Fruit fly (Drosophila melanogaster) whole organism, embryonic: ENCODE data around the gene ND-49.

Source experiments
- BEAF-32 ChIP-seq: fragments of 200-800 bp; sonication (Bioruptor generic); optimal IDR thresholded peaks from 3 replicates; lab custom pipeline; 2017; ENCODE audit warnings: missing biosample characterization, missing genetic modification characterization, mild to moderate bottlenecking, moderate library complexity, missing genetic modification reagents
- Blimp-1 ChIP-seq: fragments of 200-800 bp; sonication (Bioruptor generic); optimal IDR thresholded peaks from 3 replicates; lab custom pipeline; 2018; ENCODE audit warnings: missing biosample characterization, missing genetic modification characterization, mild to moderate bottlenecking, moderate library complexity, missing genetic modification reagents
- CG11247 ChIP-seq: fragments of 200-800 bp; sonication (Bioruptor generic); IDR thresholded peaks from 2 replicates; pipeline ENCODE4 v1.3.6; 2022; ENCODE audit warnings: missing biosample characterization, missing genetic modification characterization
- CG12769 ChIP-seq: fragments of 200-800 bp; sonication (Bioruptor generic); optimal IDR thresholded peaks from 2 replicates; lab custom pipeline; 2019; ENCODE audit warnings: missing biosample characterization, mild to moderate bottlenecking, missing genetic modification characterization, moderate library complexity
- CG13424 ChIP-seq: fragments of 200-800 bp; sonication (Bioruptor generic); optimal IDR thresholded peaks from 2 replicates; lab custom pipeline; 2019; ENCODE audit warnings: missing biosample characterization, mild to moderate bottlenecking, missing genetic modification characterization, moderate library complexity
- CG15011 ChIP-seq: fragments of 200-800 bp; sonication (Bioruptor generic); optimal IDR thresholded peaks from 3 replicates; lab custom pipeline; 2018; ENCODE audit warnings: missing biosample characterization, mild to moderate bottlenecking, missing genetic modification characterization
- CG15073 ChIP-seq: fragments of 200-800 bp; sonication (Bioruptor generic); optimal IDR thresholded peaks from 2 replicates; lab custom pipeline; 2016; ENCODE audit warnings: missing biosample characterization, missing genetic modification characterization
- CG15479 ChIP-seq: fragments of 200-800 bp; sonication (Bioruptor generic); optimal IDR thresholded peaks from 3 replicates; lab custom pipeline; 2019; ENCODE audit warnings: missing biosample characterization, mild to moderate bottlenecking, missing genetic modification characterization, moderate library complexity
- CG31441 ChIP-seq: fragments of 200-800 bp; sonication (Bioruptor generic); IDR thresholded peaks from 2 replicates; pipeline ENCODE4 v1.3.6; 2022; ENCODE audit warnings: missing biosample characterization, missing genetic modification characterization
- CG34376 ChIP-seq: fragments of 200-800 bp; sonication (Bioruptor generic); optimal IDR thresholded peaks from 2 replicates; lab custom pipeline; 2018; ENCODE audit warnings: missing biosample characterization, mild to moderate bottlenecking, missing genetic modification characterization
- CG4424 ChIP-seq: fragments of 200-800 bp; sonication (Bioruptor generic); optimal IDR thresholded peaks from 3 replicates; lab custom pipeline; 2016; ENCODE audit warnings: missing biosample characterization, missing genetic modification characterization
- CG5180 ChIP-seq: fragments of 200-800 bp; sonication (Bioruptor generic); optimal IDR thresholded peaks from 3 replicates; lab custom pipeline; 2017; ENCODE audit warnings: missing biosample characterization, missing genetic modification characterization, mild to moderate bottlenecking, moderate library complexity, missing genetic modification reagents
- CG6175 ChIP-seq: fragments of 200-800 bp; sonication (Bioruptor generic); IDR thresholded peaks from 3 replicates; pipeline ENCODE4 v1.3.6; 2022; ENCODE audit warnings: missing biosample characterization, missing genetic modification characterization
- CG8290 ChIP-seq, 3 experiments: fragments of 200-800 bp; sonication (Bioruptor generic); optimal IDR thresholded peaks; 2 replicates each; lab custom pipeline; 2016 to 2019; ENCODE audit warnings: missing biosample characterization in 3 of 3, missing genetic modification characterization in 3 of 3, mild to moderate bottlenecking in 2 of 3, moderate library complexity in 1 of 3
- CG9797 ChIP-seq: fragments of 200-800 bp; sonication (Bioruptor generic); optimal IDR thresholded peaks from 3 replicates; lab custom pipeline; 2018; ENCODE audit warnings: missing biosample characterization, mild to moderate bottlenecking, missing genetic modification characterization
- Doc2 ChIP-seq: fragments of 200-800 bp; sonication (Bioruptor generic); IDR thresholded peaks from 2 replicates; pipeline ENCODE4 v1.3.6; 2022; ENCODE audit warnings: missing biosample characterization, missing genetic modification characterization
- Fer1 ChIP-seq: fragments of 200-800 bp; sonication (Bioruptor generic); optimal IDR thresholded peaks from 2 replicates; lab custom pipeline; 2017; ENCODE audit warnings: missing biosample characterization, mild to moderate bottlenecking, missing genetic modification characterization
- Fer3 ChIP-seq: fragments of 200-800 bp; sonication (Bioruptor generic); optimal IDR thresholded peaks from 2 replicates; lab custom pipeline; 2018; ENCODE audit warnings: missing biosample characterization, mild to moderate bottlenecking, missing genetic modification characterization, moderate library complexity
- NK7.1 ChIP-seq: fragments of 200-800 bp; sonication (Bioruptor generic); optimal IDR thresholded peaks from 3 replicates; lab custom pipeline; 2016; ENCODE audit warnings: missing biosample characterization, missing genetic modification characterization
- Nf-YC ChIP-seq: fragments of 200-800 bp; optimal IDR thresholded peaks from 3 replicates; lab custom pipeline; 2019; ENCODE audit warnings: missing biosample characterization, mild to moderate bottlenecking, missing genetic modification characterization, moderate library complexity
- Pdp1 ChIP-seq, 2 experiments: fragments of 200-800 bp; sonication (Bioruptor generic); optimal IDR thresholded peaks; 3 replicates each; lab custom pipeline; 2016; ENCODE audit warnings: missing biosample characterization in 2 of 2, missing genetic modification characterization in 2 of 2, mild to moderate bottlenecking in 1 of 2, moderate library complexity in 1 of 2
- Stat92E ChIP-seq, 3 experiments: fragments of >200 bp in 2 of 3; fragments of 200-800 bp in 1 of 3; sonication (Bioruptor generic) in 1 of 3; optimal IDR thresholded peaks; 2 replicates each; lab custom pipeline; 2017 to 2019; ENCODE audit warnings: missing biosample characterization in 3 of 3, missing genetic modification characterization in 3 of 3, mild to moderate bottlenecking in 1 of 3, moderate library complexity in 1 of 3
- aop ChIP-seq: fragments of 200-800 bp; sonication (Bioruptor generic); IDR thresholded peaks from 2 replicates; pipeline ENCODE4 v1.3.6; 2022; ENCODE audit warnings: missing biosample characterization, missing genetic modification characterization
- bab2 ChIP-seq: fragments of 200-800 bp; sonication (Bioruptor generic); optimal IDR thresholded peaks from 2 replicates; lab custom pipeline; 2016; ENCODE audit warnings: missing biosample characterization, missing genetic modification characterization
- bbx ChIP-seq: fragments of 200-800 bp; sonication (Bioruptor generic); IDR thresholded peaks from 2 replicates; pipeline ENCODE4 v1.3.6; 2022; ENCODE audit warnings: missing biosample characterization, missing genetic modification characterization; ENCODE audit not compliant: partially characterized antibody
- bsh ChIP-seq, 2 experiments: fragments of 200-800 bp; sonication (Bioruptor generic); optimal IDR thresholded peaks; 2 replicates each; lab custom pipeline; 2017 to 2018; ENCODE audit warnings: mild to moderate bottlenecking in 2 of 2, missing biosample characterization in 2 of 2, missing genetic modification characterization in 2 of 2, moderate library complexity in 1 of 2
- cas ChIP-seq: fragments of 200-800 bp; sonication (Bioruptor generic); IDR thresholded peaks from 2 replicates; pipeline ENCODE4 v1.3.6; 2022; ENCODE audit warnings: missing biosample characterization, missing genetic modification characterization
- eve ChIP-seq, 2 experiments: fragments of >200 bp; optimal IDR thresholded peaks; 2 replicates each; lab custom pipeline; 2017; ENCODE audit warnings: missing biosample characterization in 2 of 2, missing genetic modification characterization in 2 of 2
- ftz-f1 ChIP-seq: fragments of 200-800 bp; sonication (Bioruptor generic); optimal IDR thresholded peaks from 2 replicates; lab custom pipeline; 2016; ENCODE audit warnings: missing biosample characterization, missing genetic modification characterization
- gcm ChIP-seq: fragments of 200-800 bp; sonication (Bioruptor generic); optimal IDR thresholded peaks from 2 replicates; lab custom pipeline; 2019; ENCODE audit warnings: missing biosample characterization, mild to moderate bottlenecking, missing genetic modification characterization, moderate library complexity
- gfzf ChIP-seq: fragments of 200-800 bp; sonication (Bioruptor generic); optimal IDR thresholded peaks from 2 replicates; lab custom pipeline; 2016; ENCODE audit warnings: missing biosample characterization, mild to moderate bottlenecking, missing genetic modification characterization, moderate library complexity
- gt ChIP-seq: fragments of 200-800 bp; sonication (Bioruptor generic); IDR thresholded peaks from 2 replicates; pipeline ENCODE4 v1.3.6; 2022; ENCODE audit warnings: missing biosample characterization, missing genetic modification characterization
- hth ChIP-seq: fragments of >200 bp; optimal IDR thresholded peaks from 2 replicates; lab custom pipeline; 2017; ENCODE audit warnings: inconsistent platforms
- knrl ChIP-seq: fragments of 200-800 bp; sonication (Bioruptor generic); IDR thresholded peaks from 3 replicates; pipeline ENCODE4 v1.3.6; 2022; ENCODE audit warnings: missing biosample characterization, missing genetic modification characterization; ENCODE audit not compliant: partially characterized antibody
- lola ChIP-seq, 3 experiments: fragments of >200 bp in 2 of 3; fragments of 200-800 bp in 1 of 3; sonication (Bioruptor generic) in 1 of 3; optimal IDR thresholded peaks; 2 replicates each; lab custom pipeline; 2017 to 2019; ENCODE audit warnings: missing biosample characterization in 3 of 3, missing genetic modification characterization in 3 of 3, mild to moderate bottlenecking in 1 of 3, moderate library complexity in 1 of 3
- pan ChIP-seq, 4 experiments: fragments of >200 bp in 3 of 4; fragments of 200-800 bp in 1 of 4; sonication (Bioruptor generic) in 1 of 4; optimal IDR thresholded peaks in 3 of 4; IDR thresholded peaks in 1 of 4; 2 replicates each; pipeline versions ENCODE4 v1.3.6 to Lab custom; 2017 to 2022; ENCODE audit warnings: missing biosample characterization in 2 of 4, missing genetic modification characterization in 2 of 4, mixed read lengths in 1 of 4
- peb ChIP-seq: fragments of 200-800 bp; sonication (Bioruptor generic); IDR thresholded peaks from 2 replicates; pipeline ENCODE4 v1.3.6; 2022; ENCODE audit warnings: missing biosample characterization, missing genetic modification characterization
- pho ChIP-seq: fragments of 200-800 bp; sonication (Bioruptor generic); optimal IDR thresholded peaks from 2 replicates; lab custom pipeline; 2016; ENCODE audit warnings: missing biosample characterization, missing genetic modification characterization
- phol ChIP-seq: fragments of 200-800 bp; sonication (Bioruptor generic); optimal IDR thresholded peaks from 3 replicates; lab custom pipeline; 2018; ENCODE audit warnings: missing biosample characterization, mild to moderate bottlenecking, missing genetic modification characterization, moderate library complexity
- row ChIP-seq: fragments of 200-800 bp; sonication (Bioruptor generic); IDR thresholded peaks from 3 replicates; pipeline ENCODE4 v1.3.6; 2022; ENCODE audit warnings: missing biosample characterization, missing genetic modification characterization
- sens ChIP-seq: fragments of 200-800 bp; sonication (Bioruptor generic); peaks from one replicate; lab custom pipeline; 2016; ENCODE audit warnings: missing biosample characterization, missing genetic modification characterization
- sna ChIP-seq: fragments of 200-800 bp; sonication (Bioruptor generic); IDR thresholded peaks from 2 replicates; pipeline ENCODE4 v1.3.6; 2022; ENCODE audit warnings: missing biosample characterization, missing genetic modification characterization; ENCODE audit not compliant: partially characterized antibody
- tup ChIP-seq: fragments of 200-800 bp; sonication (Bioruptor generic); optimal IDR thresholded peaks from 2 replicates; lab custom pipeline; 2016; ENCODE audit warnings: missing biosample characterization, mild to moderate bottlenecking, missing genetic modification characterization, moderate library complexity
- twi ChIP-seq: fragments of 200-800 bp; optimal IDR thresholded peaks from 2 replicates; lab custom pipeline; 2019; ENCODE audit warnings: missing biosample characterization, mild to moderate bottlenecking, missing genetic modification characterization, moderate library complexity
- usp ChIP-seq: fragments of >200 bp; optimal IDR thresholded peaks from 2 replicates; lab custom pipeline; 2017; ENCODE audit warnings: missing biosample characterization, missing genetic modification characterization
- zf30C ChIP-seq: fragments of 200-800 bp; sonication (Bioruptor generic); optimal IDR thresholded peaks from 3 replicates; lab custom pipeline; 2018; ENCODE audit warnings: missing biosample characterization, mild to moderate bottlenecking, missing genetic modification characterization

ND-49 gene

DNA sequence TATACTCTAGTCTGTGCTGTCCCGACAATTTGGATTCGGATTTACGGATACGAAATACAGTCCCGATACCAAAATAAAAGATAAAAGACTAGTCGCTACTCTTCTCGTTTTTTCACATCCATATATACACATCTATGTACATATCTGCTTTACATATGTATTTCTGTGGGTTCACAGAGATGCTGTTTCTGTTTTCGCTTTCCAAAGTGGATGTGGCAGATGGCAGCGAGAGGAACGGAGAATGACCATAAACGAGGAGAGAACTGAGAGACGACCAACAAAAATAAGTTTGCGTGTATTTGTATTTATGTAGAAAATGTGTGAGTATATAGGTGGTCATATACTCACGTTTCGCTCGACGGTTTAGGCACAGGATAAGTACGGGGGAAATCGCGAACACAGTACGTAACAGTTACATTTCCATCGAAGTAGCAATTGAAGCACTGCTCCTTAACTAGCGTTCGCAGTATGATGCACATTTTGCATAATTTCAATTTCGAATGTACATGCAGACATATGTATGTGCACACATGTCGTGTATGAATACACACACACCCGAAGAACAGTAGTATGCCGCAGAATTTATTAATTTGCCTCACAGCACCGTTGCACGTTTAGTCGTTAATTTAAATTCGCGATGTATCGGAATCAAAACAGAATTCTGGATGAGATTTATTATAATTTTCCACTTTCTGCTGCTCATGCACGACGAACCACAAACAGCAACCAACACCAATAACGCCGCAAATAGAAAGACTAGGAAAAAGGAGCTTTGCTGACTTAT lies 14.1 kb downstream of the ND-49 start, which contains the start of gene Tdg (continued):
- TF ChIP-seq CG15011 (GFP tag; lab: Kevin White, UChicago) (no peak), bbx (0 out of 2 replicates have a peak, but pooled peaks have one; percentile 7), CG9797 (GFP tag; lab: Kevin White, UChicago) (no peak), CG15479 (GFP tag; lab: Kevin White, UChicago) (peak; percentile 34), CG15073 (GFP tag; lab: Kevin White, UChicago) (no peak), gcm (GFP tag; lab: Kevin White, UChicago) (no peak), eve (GFP tag; optimal IDR thresholded peaks at IDR 0.05; lab: Kevin White, UChicago) (peak in 1 of 2 experiments; percentile 83), Nf-YC (peak; percentile 1), BEAF-32 (GFP tag; lab: Kevin White, UChicago) (no peak), gt (no peak), sens (GFP tag; lab: Kevin White, UChicago) (peak; percentile 82), Fer1 (no peak), pho (GFP tag; lab: Kevin White, UChicago) (peak; percentile 8), CG13424 (tag; lab: Kevin White, UChicago) (no peak), bab2 (GFP tag; lab: Kevin White, UChicago) (no peak), Stat92E (GFP tag; optimal IDR thresholded peaks at IDR 0.05; lab: Kevin White, UChicago) (peak in 1 of 3 experiments; percentile 81), sna (GFP tag; lab: Robert Waterston, UW) (no peak), ftz-f1 (no peak), bsh (GFP tag; optimal IDR thresholded peaks at IDR 0.05; lab: Kevin White, UChicago) (peak in 1 of 2 experiments; percentile 1), cas (GFP tag; lab: Robert Waterston, UW) (no peak), CG12769 (tag; lab: Kevin White, UChicago) (peak; percentile 45), CG8290 (GFP tag; optimal IDR thresholded peaks at IDR 0.05; lab: Kevin White, UChicago) (no peak), CG8290 (tag; optimal IDR thresholded peaks at IDR 0.05; lab: Kevin White, UChicago) (peak in 1 of 2 experiments; percentile 25), CG5180 (GFP tag; lab: Kevin White, UChicago) (peak; percentile 66), twi (tag; lab: Kevin White, UChicago) (peak; percentile 60), CG6175 (GFP tag; lab: Robert Waterston, UW) (no peak), CG11247 (no peak), Fer3 (tag; lab: Kevin White, UChicago) (no peak), tup (GFP tag; lab: Kevin White, UChicago) (no peak), row (GFP tag; lab: Robert Waterston, UW) (peak; percentile 51; the same call in 2 of the 3 replicates), pan (optimal IDR thresholded peaks at IDR 0.05; lab: Kevin White, UChicago) (no peak), pan (GFP tag; optimal IDR thresholded peaks at IDR 0.05 in 1 of 2, IDR thresholded peaks at IDR 0.05 in 1 of 2) (no peak), CG4424 (GFP tag; lab: Kevin White, UChicago) (no peak), peb (no peak), phol (no peak), hth (lab: Kevin White, UChicago) (no peak), Pdp1 (GFP tag; optimal IDR thresholded peaks at IDR 0.05; lab: Kevin White, UChicago) (peak in 1 of 2 experiments; percentile 42), Doc2 (no peak), aop (no peak), CG31441 (no peak), CG34376 (GFP tag; lab: Kevin White, UChicago) (peak; percentile 66), usp (GFP tag; lab: Kevin White, UChicago) (no peak), Blimp-1 (GFP tag; lab: Kevin White, UChicago) (no peak), gfzf (no peak), zf30C (GFP tag; lab: Kevin White, UChicago) (no peak), lola (GFP tag; optimal IDR thresholded peaks at IDR 0.05; lab: Kevin White, UChicago) (peak in 1 of 3 experiments; percentile 2), NK7.1 (GFP tag; lab: Kevin White, UChicago) (no peak), knrl (GFP tag; lab: Robert Waterston, UW) (no peak)
